Fruit fly (Drosophila melanogaster) whole organism, prepupa: ENCODE results near the gene NT1.

Source experiments
- Blimp-1 ChIP-seq: fragments of 200-800 bp; sonication (Bioruptor generic); optimal IDR thresholded peaks from 3 replicates; lab custom pipeline; 2017; ENCODE audit warnings: missing biosample characterization, missing genetic modification characterization, mild to moderate bottlenecking, moderate library complexity, missing genetic modification reagents
- CG10631 ChIP-seq: fragments of 200-800 bp; sonication (Bioruptor generic); optimal IDR thresholded peaks from 2 replicates; lab custom pipeline; 2016; ENCODE audit warnings: missing biosample characterization, missing genetic modification characterization
- CG10669 ChIP-seq: fragments of 200-800 bp; sonication (Bioruptor generic); optimal IDR thresholded peaks from 3 replicates; lab custom pipeline; 2018; ENCODE audit warnings: missing biosample characterization, mild to moderate bottlenecking, missing genetic modification characterization, moderate library complexity
- CG11294 ChIP-seq: fragments of 200-800 bp; sonication (Bioruptor generic); IDR thresholded peaks from 2 replicates; pipeline ENCODE4 v1.3.6; 2022; ENCODE audit warnings: missing biosample characterization, missing genetic modification characterization
- CG11762 ChIP-seq: fragments of 200-800 bp; sonication (Bioruptor generic); optimal IDR thresholded peaks from 3 replicates; lab custom pipeline; 2016; ENCODE audit warnings: missing biosample characterization, missing genetic modification characterization; ENCODE audit not compliant: insufficient read depth
- CG1621 ChIP-seq: fragments of 200-800 bp; sonication (Bioruptor generic); optimal IDR thresholded peaks from 3 replicates; lab custom pipeline; 2018; ENCODE audit warnings: missing biosample characterization, mild to moderate bottlenecking, missing genetic modification characterization
- CG16779 ChIP-seq: fragments of 200-800 bp; sonication (Bioruptor generic); optimal IDR thresholded peaks from 3 replicates; lab custom pipeline; 2017; ENCODE audit warnings: missing biosample characterization, mild to moderate bottlenecking, missing genetic modification characterization
- CG3032 ChIP-seq: fragments of 200-800 bp; optimal IDR thresholded peaks from 2 replicates; lab custom pipeline; 2019; ENCODE audit warnings: missing biosample characterization, mild to moderate bottlenecking, missing genetic modification characterization, moderate library complexity
- CG32006 ChIP-seq: fragments of 200-800 bp; sonication (Bioruptor generic); optimal IDR thresholded peaks from 3 replicates; lab custom pipeline; 2017; ENCODE audit warnings: missing biosample characterization, mild to moderate bottlenecking, missing genetic modification characterization
- CG34406 ChIP-seq: fragments of 200-800 bp; sonication (Bioruptor generic); optimal IDR thresholded peaks from 3 replicates; lab custom pipeline; 2016; ENCODE audit warnings: missing biosample characterization, missing genetic modification characterization
- CG3919 ChIP-seq: fragments of 200-800 bp; sonication (Bioruptor generic); optimal IDR thresholded peaks from 3 replicates; lab custom pipeline; 2016; ENCODE audit warnings: missing biosample characterization, missing genetic modification characterization
- CG4318 ChIP-seq: fragments of 200-800 bp; sonication (Bioruptor generic); optimal IDR thresholded peaks from 3 replicates; lab custom pipeline; 2017; ENCODE audit warnings: missing biosample characterization, mild to moderate bottlenecking, missing genetic modification characterization
- CG6163 ChIP-seq: fragments of 200-800 bp; sonication (Bioruptor generic); IDR thresholded peaks from 3 replicates; pipeline ENCODE4 v1.3.6; 2022; ENCODE audit warnings: missing biosample characterization, missing genetic modification characterization
- CG6276 ChIP-seq: fragments of 200-800 bp; sonication (Bioruptor generic); optimal IDR thresholded peaks from 2 replicates; lab custom pipeline; 2017; ENCODE audit warnings: missing biosample characterization, mild to moderate bottlenecking, missing genetic modification characterization
- CG6792 ChIP-seq: fragments of 200-800 bp; sonication (Bioruptor generic); optimal IDR thresholded peaks from 3 replicates; lab custom pipeline; 2016; ENCODE audit warnings: missing biosample characterization, missing genetic modification characterization
- CG6808 ChIP-seq: fragments of 200-800 bp; sonication (Bioruptor generic); optimal IDR thresholded peaks from 3 replicates; lab custom pipeline; 2017; ENCODE audit warnings: missing biosample characterization, missing genetic modification characterization, mild to moderate bottlenecking, moderate library complexity, missing genetic modification reagents
- CG7368 ChIP-seq: fragments of 200-800 bp; sonication (Bioruptor generic); optimal IDR thresholded peaks from 3 replicates; lab custom pipeline; 2016; ENCODE audit warnings: missing biosample characterization, missing genetic modification characterization
- CG8119 ChIP-seq: fragments of 200-800 bp; sonication (Bioruptor generic); IDR thresholded peaks from 3 replicates; pipeline ENCODE4 v1.3.6; 2022; ENCODE audit warnings: missing biosample characterization, missing genetic modification characterization
- CG8319 ChIP-seq: fragments of 200-800 bp; sonication (Bioruptor generic); optimal IDR thresholded peaks from 3 replicates; lab custom pipeline; 2016; ENCODE audit warnings: missing biosample characterization, missing genetic modification characterization
- CG9139 ChIP-seq: fragments of 200-800 bp; sonication (Bioruptor generic); optimal IDR thresholded peaks from 3 replicates; lab custom pipeline; 2017; ENCODE audit warnings: missing biosample characterization, mild to moderate bottlenecking, missing genetic modification characterization
- Eip75B ChIP-seq: fragments of 200-800 bp; sonication (Bioruptor generic); optimal IDR thresholded peaks from 3 replicates; lab custom pipeline; 2016; ENCODE audit warnings: missing biosample characterization, missing genetic modification characterization
- Eip78C ChIP-seq: fragments of 200-800 bp; sonication (Bioruptor generic); peaks from one replicate; lab custom pipeline; 2016; ENCODE audit warnings: missing biosample characterization, missing genetic modification characterization
- Ets21C ChIP-seq: fragments of 200-800 bp; sonication (Bioruptor generic); optimal IDR thresholded peaks from 3 replicates; lab custom pipeline; 2016; ENCODE audit warnings: missing biosample characterization, missing genetic modification characterization
- Ets96B ChIP-seq: fragments of 200-800 bp; optimal IDR thresholded peaks from 2 replicates; lab custom pipeline; 2019; ENCODE audit warnings: missing biosample characterization, mild to moderate bottlenecking, missing genetic modification characterization, moderate library complexity
- Hr38 ChIP-seq: sonication (Bioruptor generic); optimal IDR thresholded peaks from 2 replicates; lab custom pipeline; 2016; ENCODE audit warnings: missing biosample characterization, missing genetic modification characterization
- Hr39 ChIP-seq: fragments of 200-800 bp; sonication (Bioruptor generic); optimal IDR thresholded peaks from 2 replicates; lab custom pipeline; 2016; ENCODE audit warnings: missing biosample characterization, missing genetic modification characterization
- Hr4 ChIP-seq: fragments of 200-800 bp; sonication (Bioruptor generic); optimal IDR thresholded peaks from 3 replicates; lab custom pipeline; 2016; ENCODE audit warnings: missing biosample characterization, missing genetic modification characterization
- Lpt ChIP-seq: fragments of 200-800 bp; sonication (Bioruptor generic); optimal IDR thresholded peaks from 3 replicates; lab custom pipeline; 2016; ENCODE audit warnings: missing biosample characterization, missing genetic modification characterization
- Met ChIP-seq: fragments of 200-800 bp; sonication (Bioruptor generic); optimal IDR thresholded peaks from 3 replicates; lab custom pipeline; 2016; ENCODE audit warnings: missing biosample characterization, missing genetic modification characterization
- OdsH ChIP-seq: fragments of 200-800 bp; sonication (Bioruptor generic); optimal IDR thresholded peaks from 3 replicates; lab custom pipeline; 2016; ENCODE audit warnings: missing biosample characterization, missing genetic modification characterization
- Sox102F ChIP-seq: fragments of 200-800 bp; sonication (Bioruptor generic); optimal IDR thresholded peaks from 2 replicates; lab custom pipeline; 2016; ENCODE audit warnings: missing biosample characterization, mild to moderate bottlenecking, missing genetic modification characterization
- Sox14 ChIP-seq: fragments of 200-800 bp; sonication (Bioruptor generic); optimal IDR thresholded peaks from 3 replicates; lab custom pipeline; 2016; ENCODE audit warnings: missing biosample characterization, missing genetic modification characterization
- Sox15 ChIP-seq: fragments of 200-800 bp; sonication (Bioruptor generic); optimal IDR thresholded peaks from 3 replicates; lab custom pipeline; 2016; ENCODE audit warnings: missing biosample characterization, missing genetic modification characterization
- acj6 ChIP-seq: fragments of 200-800 bp; sonication (Bioruptor generic); optimal IDR thresholded peaks from 3 replicates; lab custom pipeline; 2016; ENCODE audit warnings: missing biosample characterization, missing genetic modification characterization
- cyc ChIP-seq: fragments of 200-800 bp; sonication (Bioruptor generic); optimal IDR thresholded peaks from 3 replicates; lab custom pipeline; 2016; ENCODE audit warnings: missing biosample characterization, missing genetic modification characterization
- dac ChIP-seq: fragments of 200-800 bp; sonication (Bioruptor generic); optimal IDR thresholded peaks from 2 replicates; lab custom pipeline; 2017; ENCODE audit warnings: missing biosample characterization, mild to moderate bottlenecking, missing genetic modification characterization
- dsx ChIP-seq: fragments of 200-800 bp; optimal IDR thresholded peaks from 3 replicates; lab custom pipeline; 2019; ENCODE audit warnings: missing biosample characterization, mild to moderate bottlenecking, missing genetic modification characterization, moderate library complexity; ENCODE audit not compliant: poor library complexity, severe bottlenecking
- esn ChIP-seq: fragments of 200-800 bp; sonication (Bioruptor generic); optimal IDR thresholded peaks from 2 replicates; lab custom pipeline; 2016; ENCODE audit warnings: missing biosample characterization, mild to moderate bottlenecking, missing genetic modification characterization, moderate library complexity
- fd59A ChIP-seq: fragments of 200-800 bp; sonication (Bioruptor generic); optimal IDR thresholded peaks from 2 replicates; lab custom pipeline; 2017; ENCODE audit warnings: missing biosample characterization, mild to moderate bottlenecking, missing genetic modification characterization, missing genetic modification reagents
- fd85E ChIP-seq: fragments of 200-800 bp; sonication (Bioruptor generic); optimal IDR thresholded peaks from 3 replicates; lab custom pipeline; 2016; ENCODE audit warnings: missing biosample characterization, missing genetic modification characterization
- fkh ChIP-seq: fragments of 200-800 bp; sonication (Bioruptor generic); optimal IDR thresholded peaks from 3 replicates; lab custom pipeline; 2017; ENCODE audit warnings: missing biosample characterization, mild to moderate bottlenecking, missing genetic modification characterization, moderate library complexity
- lz ChIP-seq: fragments of 200-800 bp; sonication (Bioruptor generic); optimal IDR thresholded peaks from 3 replicates; lab custom pipeline; 2016; ENCODE audit warnings: missing biosample characterization, missing genetic modification characterization
- net ChIP-seq: fragments of 200-800 bp; sonication (Bioruptor generic); optimal IDR thresholded peaks from 3 replicates; lab custom pipeline; 2016; ENCODE audit warnings: missing biosample characterization, missing genetic modification characterization
- pdm3 ChIP-seq: fragments of 200-800 bp; sonication (Bioruptor generic); optimal IDR thresholded peaks from 3 replicates; lab custom pipeline; 2016; ENCODE audit warnings: missing biosample characterization, missing genetic modification characterization
- salr ChIP-seq, 2 experiments: fragments of 200-800 bp; sonication (Bioruptor generic); optimal IDR thresholded peaks; 3 replicates each; lab custom pipeline; 2016 to 2018; ENCODE audit warnings: missing biosample characterization in 2 of 2, missing genetic modification characterization in 2 of 2, mild to moderate bottlenecking in 1 of 2
- spab ChIP-seq: fragments of 200-800 bp; sonication (Bioruptor generic); optimal IDR thresholded peaks from 2 replicates; lab custom pipeline; 2017; ENCODE audit warnings: missing biosample characterization, mild to moderate bottlenecking, missing genetic modification characterization, missing genetic modification reagents
- ss ChIP-seq, 2 experiments: fragments of 200-800 bp; sonication (Bioruptor generic); optimal IDR thresholded peaks; 2 replicates in 1 of 2; 3 replicates in 1 of 2; lab custom pipeline; 2017 to 2018; ENCODE audit warnings: mild to moderate bottlenecking in 2 of 2, missing biosample characterization in 2 of 2, missing genetic modification characterization in 2 of 2, moderate library complexity in 1 of 2
- svp ChIP-seq: fragments of 200-800 bp; sonication (Bioruptor generic); peaks from one replicate; lab custom pipeline; 2016; ENCODE audit warnings: missing biosample characterization, missing genetic modification characterization
- topi ChIP-seq: fragments of 200-800 bp; sonication (Bioruptor generic); optimal IDR thresholded peaks from 3 replicates; lab custom pipeline; 2016; ENCODE audit warnings: missing biosample characterization, missing genetic modification characterization
- vri ChIP-seq: fragments of 200-800 bp; sonication (Bioruptor generic); optimal IDR thresholded peaks from 3 replicates; lab custom pipeline; 2016; ENCODE audit warnings: missing biosample characterization, mild to moderate bottlenecking, missing genetic modification characterization

NT1 gene

DNA sequence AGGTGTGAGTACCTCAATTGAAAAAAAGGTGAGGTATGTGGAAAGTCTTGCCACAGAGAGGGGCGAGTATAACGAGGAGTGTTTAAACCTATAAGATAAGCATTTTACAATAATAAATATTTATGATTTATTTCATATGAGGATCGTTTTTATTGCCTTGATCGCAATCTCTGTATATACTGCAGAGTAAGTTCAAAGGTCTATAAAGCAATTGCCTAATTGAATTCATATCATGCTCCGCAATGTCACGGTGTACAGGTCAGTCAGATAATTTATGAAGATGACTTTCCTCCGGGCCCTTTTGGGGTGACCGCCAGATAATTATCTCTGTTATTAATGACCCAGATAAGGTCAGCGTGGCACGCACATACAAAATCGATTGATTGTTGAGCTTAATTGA is 40.1 kb upstream of the NT1 start:
- TF ChIP-seq svp (GFP tag; lab: Kevin White, UChicago) (peak; percentile 92), CG1621 (tag; lab: Kevin White, UChicago) (no peak)

DNA sequence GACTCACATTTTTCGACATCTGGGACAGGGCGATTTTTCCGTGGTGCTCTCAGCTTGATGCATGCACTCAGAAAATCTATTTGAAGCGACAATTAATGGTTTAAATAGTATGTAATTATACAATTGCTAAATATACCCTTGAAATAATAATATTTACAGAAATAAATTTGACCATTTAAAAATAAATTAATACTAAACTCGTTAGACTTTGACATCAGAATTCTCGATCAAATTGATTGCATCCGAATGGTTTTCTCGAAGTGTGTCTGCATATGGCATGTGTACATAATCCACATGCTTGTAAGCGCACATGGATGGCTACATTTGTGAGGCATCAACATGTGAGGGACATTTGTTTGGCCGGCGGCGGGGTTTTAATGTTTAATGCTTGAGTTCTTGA is 38.4 kb upstream of the NT1 start:
- no peak for TF ChIP-seq Hr38 (GFP tag; lab: Kevin White, UChicago)
- peak; percentile 92 for TF ChIP-seq CG8119 (GFP tag; lab: Robert Waterston, UW)
- peak; percentile 32 for TF ChIP-seq Ets21C (GFP tag; lab: Kevin White, UChicago)
- peak; percentile 80 for TF ChIP-seq CG6276 (GFP tag; lab: Kevin White, UChicago)
- TF ChIP-seq Lpt: peak; percentile 88
- peak; percentile 40 for TF ChIP-seq Blimp-1
- TF ChIP-seq vri: peak; percentile 65
- peak; percentile 88 for TF ChIP-seq CG6163 (GFP tag; lab: Robert Waterston, UW)
- TF ChIP-seq CG11762 (GFP tag; lab: Kevin White, UChicago): peak; percentile 73
- TF ChIP-seq Hr4: peak; percentile 88
- peak; percentile 80 for TF ChIP-seq CG8319 (GFP tag; lab: Kevin White, UChicago)
- peak; percentile 86 for TF ChIP-seq esn (GFP tag; lab: Kevin White, UChicago)
- peak; percentile 91 for TF ChIP-seq Ets96B
- peak; percentile 83 for TF ChIP-seq CG34406 (GFP tag; lab: Kevin White, UChicago)
- TF ChIP-seq Sox102F (GFP tag; lab: Kevin White, UChicago): peak; percentile 81
- TF ChIP-seq dsx: peak; percentile 90
- TF ChIP-seq cyc (GFP tag; lab: Kevin White, UChicago): peak; percentile 72
- peak; percentile 77 to 84 for TF ChIP-seq ss (GFP tag; optimal IDR thresholded peaks at IDR 0.05; lab: Kevin White, UChicago)
- peak; percentile 77 for TF ChIP-seq CG7368
- TF ChIP-seq CG1621 (tag; lab: Kevin White, UChicago): peak; percentile 84
- peak; percentile 46 for TF ChIP-seq fd85E (GFP tag; lab: Kevin White, UChicago)
- TF ChIP-seq CG6808: peak; percentile 83
- TF ChIP-seq OdsH (GFP tag; lab: Kevin White, UChicago): peak; percentile 90
- TF ChIP-seq CG6792 (GFP tag; lab: Kevin White, UChicago): peak; percentile 86
- TF ChIP-seq topi (GFP tag; lab: Kevin White, UChicago): peak; percentile 69
- peak; percentile 92 for TF ChIP-seq CG32006
- TF ChIP-seq CG10631 (GFP tag; lab: Kevin White, UChicago): peak; percentile 91
- TF ChIP-seq CG16779 (tag; lab: Kevin White, UChicago): peak; percentile 75
- TF ChIP-seq fd59A (GFP tag; lab: Kevin White, UChicago): peak; percentile 79
- peak; percentile 90 for TF ChIP-seq net (GFP tag; lab: Kevin White, UChicago)
- peak; percentile 85 for TF ChIP-seq pdm3 (GFP tag; lab: Kevin White, UChicago)
- peak; percentile 58 for TF ChIP-seq Hr39 (GFP tag; lab: Kevin White, UChicago)
- peak; percentile 88 for TF ChIP-seq acj6
- peak; percentile 74 for TF ChIP-seq CG11294 (GFP tag; lab: Robert Waterston, UW)
- TF ChIP-seq CG3032 (tag; lab: Kevin White, UChicago): peak; percentile 87
- peak; percentile 82 for TF ChIP-seq Eip75B (GFP tag; lab: Kevin White, UChicago)
- TF ChIP-seq Met (GFP tag; lab: Kevin White, UChicago): peak; percentile 84
- peak; percentile 83 for TF ChIP-seq CG10669
- peak; percentile 77 for TF ChIP-seq spab
- peak; percentile 89 for TF ChIP-seq CG3919 (GFP tag; lab: Kevin White, UChicago)
- TF ChIP-seq fkh (GFP tag; lab: Kevin White, UChicago): peak; percentile 39
- peak; percentile 68 for TF ChIP-seq CG9139 (GFP tag; lab: Kevin White, UChicago)
- peak; percentile 53 for TF ChIP-seq Sox15 (GFP tag; lab: Kevin White, UChicago)
- peak; percentile 75 for TF ChIP-seq lz
- TF ChIP-seq CG4318 (GFP tag; lab: Kevin White, UChicago): peak; percentile 64
- peak; percentile 97 for TF ChIP-seq Eip78C
- peak; percentile 68 to 83 for TF ChIP-seq salr (GFP tag; optimal IDR thresholded peaks at IDR 0.05; lab: Kevin White, UChicago)
- TF ChIP-seq Sox14 (GFP tag; lab: Kevin White, UChicago): peak; percentile 78
- TF ChIP-seq dac (GFP tag; lab: Kevin White, UChicago): peak; percentile 58
